Fruit fly (Drosophila melanogaster) whole organism, embryonic: ENCODE measurements around the gene gry.

Source experiments
- ATbp ChIP-seq: fragments of 200-800 bp; sonication (Bioruptor generic); optimal IDR thresholded peaks from 2 replicates; lab custom pipeline; 2017; ENCODE audit warnings: missing biosample characterization, mild to moderate bottlenecking, missing genetic modification characterization, missing genetic modification reagents
- Adf1 ChIP-seq: fragments of 200-800 bp; sonication (Bioruptor generic); IDR thresholded peaks from 2 replicates; pipeline ENCODE4 v1.3.6; 2022; ENCODE audit warnings: missing biosample characterization, missing genetic modification characterization
- Atf6 ChIP-seq: fragments of 200-800 bp; sonication (Bioruptor generic); IDR thresholded peaks from 2 replicates; pipeline ENCODE4 v1.3.6; 2022; ENCODE audit warnings: missing biosample characterization, missing genetic modification characterization
- B-H2 ChIP-seq: fragments of 200-800 bp; sonication (Bioruptor generic); optimal IDR thresholded peaks from 2 replicates; lab custom pipeline; 2018; ENCODE audit warnings: missing biosample characterization, mild to moderate bottlenecking, missing genetic modification characterization
- Bgb ChIP-seq: fragments of 200-800 bp; sonication (Bioruptor generic); IDR thresholded peaks from 2 replicates; pipeline ENCODE4 v1.3.6; 2022; ENCODE audit warnings: missing biosample characterization, missing genetic modification characterization; ENCODE audit not compliant: partially characterized antibody
- BtbVII ChIP-seq: fragments of 200-800 bp; sonication (Bioruptor generic); optimal IDR thresholded peaks from 3 replicates; lab custom pipeline; 2017; ENCODE audit warnings: missing biosample characterization, mild to moderate bottlenecking, missing genetic modification characterization
- CG10321 ChIP-seq: fragments of 200-800 bp; sonication (Bioruptor generic); IDR thresholded peaks from 2 replicates; pipeline ENCODE4 v1.3.6; 2022; ENCODE audit warnings: missing biosample characterization, missing genetic modification characterization
- CG10654 ChIP-seq: fragments of 200-800 bp; sonication (Bioruptor generic); optimal IDR thresholded peaks from 2 replicates; lab custom pipeline; 2016; ENCODE audit warnings: missing biosample characterization, missing genetic modification characterization
- CG13296 ChIP-seq: fragments of 200-800 bp; sonication (Bioruptor generic); optimal IDR thresholded peaks from 3 replicates; lab custom pipeline; 2018; ENCODE audit warnings: missing biosample characterization, mild to moderate bottlenecking, missing genetic modification characterization
- CG17186 ChIP-seq: fragments of 200-800 bp; sonication (Bioruptor generic); optimal IDR thresholded peaks from 3 replicates; lab custom pipeline; 2017; ENCODE audit warnings: missing biosample characterization, missing genetic modification reagents, missing genetic modification characterization
- CG17912 ChIP-seq: fragments of 200-800 bp; sonication (Bioruptor generic); optimal IDR thresholded peaks from 2 replicates; lab custom pipeline; 2018; ENCODE audit warnings: missing biosample characterization, mild to moderate bottlenecking, missing genetic modification characterization
- CG1792 ChIP-seq: fragments of 200-800 bp; sonication (Bioruptor generic); optimal IDR thresholded peaks from 2 replicates; lab custom pipeline; 2016; ENCODE audit warnings: missing biosample characterization, missing genetic modification characterization
- CG18011 ChIP-seq: fragments of 200-800 bp; sonication (Bioruptor generic); optimal IDR thresholded peaks from 2 replicates; lab custom pipeline; 2017; ENCODE audit warnings: missing biosample characterization, missing genetic modification characterization, mild to moderate bottlenecking, moderate library complexity, missing genotype
- CG2199 ChIP-seq: fragments of 200-800 bp; sonication (Bioruptor generic); IDR thresholded peaks from 3 replicates; pipeline ENCODE4 v1.3.6; 2022; ENCODE audit warnings: missing biosample characterization, missing genetic modification characterization
- CG30020 ChIP-seq: fragments of 200-800 bp; optimal IDR thresholded peaks from 2 replicates; lab custom pipeline; 2019; ENCODE audit warnings: missing biosample characterization, mild to moderate bottlenecking, missing genetic modification characterization, moderate library complexity
- CG30431 ChIP-seq: fragments of 200-800 bp; sonication (Bioruptor generic); optimal IDR thresholded peaks from 2 replicates; lab custom pipeline; 2017; ENCODE audit warnings: missing biosample characterization, missing genetic modification characterization
- CG3065 ChIP-seq: fragments of 200-800 bp; sonication (Bioruptor generic); optimal IDR thresholded peaks from 2 replicates; lab custom pipeline; 2016; ENCODE audit warnings: missing biosample characterization, missing genetic modification characterization
- CG31365 ChIP-seq: fragments of 200-800 bp; sonication (Bioruptor generic); optimal IDR thresholded peaks from 2 replicates; lab custom pipeline; 2018; ENCODE audit warnings: missing biosample characterization, mild to moderate bottlenecking, missing genetic modification characterization
- CG32767 ChIP-seq: fragments of 200-800 bp; sonication (Bioruptor generic); IDR thresholded peaks from 2 replicates; pipeline ENCODE4 v1.3.6; 2022; ENCODE audit warnings: missing biosample characterization, missing genetic modification characterization
- CG33213 ChIP-seq: fragments of 200-800 bp; sonication (Bioruptor generic); optimal IDR thresholded peaks from 3 replicates; lab custom pipeline; 2016; ENCODE audit warnings: missing biosample characterization, missing genetic modification characterization
- CG7839 ChIP-seq: fragments of 200-800 bp; sonication (Bioruptor generic); optimal IDR thresholded peaks from 3 replicates; lab custom pipeline; 2018; ENCODE audit warnings: missing biosample characterization, mild to moderate bottlenecking, missing genetic modification characterization, moderate library complexity
- CG8765 ChIP-seq: fragments of 200-800 bp; sonication (Bioruptor generic); IDR thresholded peaks from 2 replicates; pipeline ENCODE4 v1.3.6; 2022; ENCODE audit warnings: missing biosample characterization, missing genetic modification characterization
- CG8924 ChIP-seq: fragments of 200-800 bp; optimal IDR thresholded peaks from 3 replicates; lab custom pipeline; 2019; ENCODE audit warnings: missing biosample characterization, mild to moderate bottlenecking, missing genetic modification characterization, moderate library complexity
- CTCF ChIP-seq: fragments of 200-800 bp; sonication (Bioruptor generic); optimal IDR thresholded peaks from 2 replicates; lab custom pipeline; 2017; ENCODE audit warnings: missing biosample characterization, mild to moderate bottlenecking, missing genetic modification characterization, moderate library complexity
- Dbx ChIP-seq: fragments of 200-800 bp; sonication (Bioruptor generic); IDR thresholded peaks from 3 replicates; pipeline ENCODE4 v1.3.6; 2022; ENCODE audit warnings: missing biosample characterization, missing genetic modification characterization
- ERR ChIP-seq: fragments of 200-800 bp; sonication (Bioruptor generic); optimal IDR thresholded peaks from 2 replicates; lab custom pipeline; 2016; ENCODE audit warnings: missing biosample characterization, missing genetic modification characterization
- Ets97D ChIP-seq: fragments of 200-800 bp; sonication (Bioruptor generic); optimal IDR thresholded peaks from 3 replicates; lab custom pipeline; 2016; ENCODE audit warnings: missing biosample characterization, missing genetic modification characterization
- Fer2 ChIP-seq: fragments of 200-800 bp; sonication (Bioruptor generic); optimal IDR thresholded peaks from 2 replicates; lab custom pipeline; 2018; ENCODE audit warnings: missing biosample characterization, mild to moderate bottlenecking, missing genetic modification characterization, moderate library complexity
- H2.0 ChIP-seq: fragments of 200-800 bp; sonication (Bioruptor generic); IDR thresholded peaks from 2 replicates; pipeline ENCODE4 v1.3.6; 2022; ENCODE audit warnings: missing biosample characterization, missing genetic modification characterization
- Hmx ChIP-seq: fragments of 200-800 bp; sonication (Bioruptor generic); optimal IDR thresholded peaks from 2 replicates; lab custom pipeline; 2016; ENCODE audit warnings: missing biosample characterization, missing genetic modification characterization
- MBD-R2 ChIP-seq: fragments of 200-800 bp; sonication (Bioruptor generic); IDR thresholded peaks from 2 replicates; pipeline ENCODE4 v1.3.6; 2022; ENCODE audit warnings: missing biosample characterization, missing genetic modification characterization
- Mrtf ChIP-seq: fragments of 200-800 bp; sonication (Bioruptor generic); IDR thresholded peaks from 3 replicates; pipeline ENCODE4 v1.3.6; 2022; ENCODE audit warnings: missing biosample characterization, missing genetic modification characterization
- Myb ChIP-seq: fragments of 200-800 bp; sonication (Bioruptor generic); optimal IDR thresholded peaks from 2 replicates; lab custom pipeline; 2016; ENCODE audit warnings: missing biosample characterization, missing genetic modification characterization
- NC2β ChIP-seq: fragments of 200-800 bp; sonication (Bioruptor generic); optimal IDR thresholded peaks from 2 replicates; lab custom pipeline; 2016; ENCODE audit warnings: missing biosample characterization, missing genetic modification characterization
- Rx ChIP-seq: fragments of 200-800 bp; sonication (Bioruptor generic); IDR thresholded peaks from 2 replicates; pipeline ENCODE4 v1.3.6; 2022; ENCODE audit warnings: missing biosample characterization, missing genetic modification characterization
- ash1 ChIP-seq: fragments of 200-800 bp; sonication (Bioruptor generic); optimal IDR thresholded peaks from 2 replicates; lab custom pipeline; 2018; ENCODE audit warnings: missing biosample characterization, mild to moderate bottlenecking, missing genetic modification characterization
- br ChIP-seq: fragments of >200 bp; optimal IDR thresholded peaks from 2 replicates; lab custom pipeline; 2017
- chinmo ChIP-seq: fragments of 200-800 bp; sonication (Bioruptor generic); IDR thresholded peaks from 4 replicates; pipeline ENCODE4 v1.3.6; 2022; ENCODE audit warnings: missing biosample characterization, missing genetic modification characterization; ENCODE audit not compliant: partially characterized antibody
- dati ChIP-seq: fragments of 200-800 bp; sonication (Bioruptor generic); IDR thresholded peaks from 2 replicates; pipeline ENCODE4 v1.3.6; 2022; ENCODE audit warnings: missing biosample characterization, missing genetic modification characterization
- dimm ChIP-seq: fragments of 200-800 bp; sonication (Bioruptor generic); IDR thresholded peaks from 2 replicates; pipeline ENCODE4 v1.3.6; 2022; ENCODE audit warnings: missing biosample characterization, missing genetic modification characterization
- esg ChIP-seq: fragments of 200-800 bp; sonication (Bioruptor generic); conservative IDR thresholded peaks from 2 replicates; pipeline ENCODE4 v1.3.6; 2022; ENCODE audit warnings: missing biosample characterization, missing genetic modification characterization
- exex ChIP-seq: fragments of 200-800 bp; sonication (Bioruptor generic); optimal IDR thresholded peaks from 4 replicates; lab custom pipeline; 2018; ENCODE audit warnings: missing biosample characterization, mild to moderate bottlenecking, missing genetic modification characterization, moderate library complexity
- ftz-f1 ChIP-seq: fragments of 200-800 bp; sonication (Bioruptor generic); optimal IDR thresholded peaks from 2 replicates; lab custom pipeline; 2016; ENCODE audit warnings: missing biosample characterization, missing genetic modification characterization
- ham ChIP-seq: fragments of 200-800 bp; sonication (Bioruptor generic); IDR thresholded peaks from 2 replicates; pipeline ENCODE4 v1.3.6; 2022; ENCODE audit warnings: missing biosample characterization, missing genetic modification characterization
- mam ChIP-seq: fragments of 200-800 bp; sonication (Bioruptor generic); optimal IDR thresholded peaks from 3 replicates; lab custom pipeline; 2016; ENCODE audit warnings: missing biosample characterization, missing genetic modification characterization
- peb ChIP-seq: fragments of 200-800 bp; sonication (Bioruptor generic); IDR thresholded peaks from 2 replicates; pipeline ENCODE4 v1.3.6; 2022; ENCODE audit warnings: missing biosample characterization, missing genetic modification characterization
- phol ChIP-seq: fragments of 200-800 bp; sonication (Bioruptor generic); optimal IDR thresholded peaks from 3 replicates; lab custom pipeline; 2018; ENCODE audit warnings: missing biosample characterization, mild to moderate bottlenecking, missing genetic modification characterization, moderate library complexity
- psq ChIP-seq: fragments of 200-800 bp; sonication (Bioruptor generic); optimal IDR thresholded peaks from 2 replicates; lab custom pipeline; 2017; ENCODE audit warnings: missing biosample characterization, missing genetic modification characterization
- run ChIP-seq: fragments of 200-800 bp; sonication (Bioruptor generic); optimal IDR thresholded peaks from 3 replicates; lab custom pipeline; 2018; ENCODE audit warnings: missing biosample characterization, mild to moderate bottlenecking, missing genetic modification characterization
- tap ChIP-seq: fragments of 200-800 bp; optimal IDR thresholded peaks from 3 replicates; lab custom pipeline; 2019; ENCODE audit warnings: missing biosample characterization, mild to moderate bottlenecking, missing genetic modification characterization, moderate library complexity
- toy ChIP-seq: fragments of 200-800 bp; sonication (Bioruptor generic); IDR thresholded peaks from 2 replicates; pipeline ENCODE4 v1.3.6; 2022; ENCODE audit warnings: missing biosample characterization, missing genetic modification characterization

gry gene

DNA sequence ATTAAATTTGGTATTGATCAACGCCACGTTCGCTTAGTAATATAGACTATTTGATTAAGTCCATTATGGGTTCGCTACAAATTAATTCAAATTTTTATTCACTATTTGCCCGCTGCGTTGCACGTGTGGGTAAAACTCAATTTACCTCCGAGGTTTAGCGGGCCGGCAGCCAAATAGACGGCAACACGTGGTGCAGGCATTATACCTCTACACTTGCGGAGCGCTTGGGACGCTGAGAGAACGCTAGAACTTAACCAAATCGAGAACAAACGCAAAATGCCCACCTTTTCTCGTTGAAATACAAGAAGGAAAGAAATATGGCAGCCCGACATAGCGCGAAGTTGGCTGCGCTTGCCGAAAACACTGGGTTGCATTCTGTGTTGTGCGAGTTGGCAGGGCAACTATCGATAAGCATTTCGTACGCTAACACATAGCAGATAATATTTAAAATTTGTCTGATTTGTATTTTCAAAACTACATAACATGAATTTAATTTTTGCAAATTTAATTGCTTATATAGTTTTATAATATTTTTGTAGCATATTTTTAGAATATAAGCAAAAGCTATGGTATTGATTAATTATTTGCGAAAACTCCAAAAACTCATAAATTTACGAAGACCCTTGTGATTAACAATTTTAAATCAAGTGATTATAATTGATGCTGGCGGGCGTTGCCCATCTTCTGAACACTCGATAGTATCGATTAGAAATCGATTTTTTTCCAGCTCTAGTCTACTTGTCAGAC, 23.9 kb downstream of the gry start, which contains the start of the genes RpL28 and eIF1 (continued):
- peak; percentile 76 for TF ChIP-seq Bgb (GFP tag; lab: Robert Waterston, UW)
- TF ChIP-seq Dbx = peak; percentile 90
- TF ChIP-seq Atf6 = peak; percentile 76
- peak; percentile 86 for TF ChIP-seq dati
- TF ChIP-seq CG18011 (GFP tag; lab: Kevin White, UChicago) = peak; percentile 83
- peak; percentile 89 for TF ChIP-seq BtbVII (GFP tag; lab: Kevin White, UChicago)
- TF ChIP-seq CG13296 (GFP tag; lab: Kevin White, UChicago) = peak; percentile 91
- TF ChIP-seq CG33213 (GFP tag; lab: Kevin White, UChicago) = peak; percentile 93
- TF ChIP-seq peb (GFP tag; lab: Robert Waterston, UW) = peak; percentile 52; the same call in 1 of the 2 replicates
- TF ChIP-seq Mrtf (GFP tag; lab: Robert Waterston, UW) = peak; percentile 80; the same call in 2 of the 3 replicates
- peak; percentile 73 for TF ChIP-seq CG10321 (GFP tag; lab: Robert Waterston, UW)
- TF ChIP-seq CG30431 (GFP tag; lab: Kevin White, UChicago) = peak; percentile 91
- peak; percentile 96 for TF ChIP-seq ash1 (GFP tag; lab: Kevin White, UChicago)
- peak; percentile 67 for TF ChIP-seq CTCF (GFP tag; lab: Kevin White, UChicago)
- TF ChIP-seq br = no peak
- TF ChIP-seq CG32767 = peak; percentile 57; the same call in 1 of the 2 replicates
- peak; percentile 62 for TF ChIP-seq Hmx (GFP tag; lab: Kevin White, UChicago)
- TF ChIP-seq H2.0 (GFP tag; lab: Robert Waterston, UW) = peak; percentile 77
- TF ChIP-seq CG8924 (tag; lab: Kevin White, UChicago) = peak; percentile 81
- peak; percentile 52 for TF ChIP-seq ftz-f1 (GFP tag; lab: Kevin White, UChicago)
- TF ChIP-seq chinmo (GFP tag; lab: Robert Waterston, UW) = 0 out of 4 replicates have a peak, but pooled peaks have one; percentile 53
- TF ChIP-seq psq (GFP tag; lab: Kevin White, UChicago) = peak; percentile 70
- peak; percentile 58 for TF ChIP-seq Adf1 (GFP tag; lab: Robert Waterston, UW)
- peak; percentile 43; the same call in 1 of the 2 replicates for TF ChIP-seq MBD-R2 (GFP tag; lab: Robert Waterston, UW)
- peak; percentile 85 for TF ChIP-seq CG30020
- TF ChIP-seq toy (GFP tag; lab: Robert Waterston, UW) = peak; percentile 62; the same call in 1 of the 2 replicates
- peak; percentile 99 for TF ChIP-seq Ets97D (GFP tag; lab: Kevin White, UChicago)
- TF ChIP-seq run (tag; lab: Kevin White, UChicago) = peak; percentile 54
- peak; percentile 52; the same call in 1 of the 2 replicates for TF ChIP-seq ham (GFP tag; lab: Robert Waterston, UW)
- peak; percentile 94 for TF ChIP-seq Rx (GFP tag; lab: Robert Waterston, UW)
- TF ChIP-seq ERR (GFP tag; lab: Kevin White, UChicago) = peak; percentile 60
- peak; percentile 54 for TF ChIP-seq CG8765 (GFP tag; lab: Robert Waterston, UW)
- TF ChIP-seq tap (tag; lab: Kevin White, UChicago) = peak; percentile 33
- TF ChIP-seq CG3065 (GFP tag; lab: Kevin White, UChicago) = peak; percentile 87
- peak; percentile 91 for TF ChIP-seq CG17912 (GFP tag; lab: Kevin White, UChicago)
- peak; percentile 73 for TF ChIP-seq Myb
- TF ChIP-seq mam (GFP tag; lab: Kevin White, UChicago) = peak; percentile 82
- TF ChIP-seq Fer2 (tag; lab: Kevin White, UChicago) = peak; percentile 82
- TF ChIP-seq CG7839 = peak; percentile 84
- peak; percentile 85; the same call in 2 of the 3 replicates for TF ChIP-seq CG2199 (GFP tag; lab: Robert Waterston, UW)
- TF ChIP-seq ATbp (GFP tag; lab: Kevin White, UChicago) = peak; percentile 88
- TF ChIP-seq CG10654 (GFP tag; lab: Kevin White, UChicago) = peak; percentile 93
- peak; percentile 97 for TF ChIP-seq B-H2 (GFP tag; lab: Kevin White, UChicago)
- TF ChIP-seq exex (tag; lab: Kevin White, UChicago) = peak; percentile 53
- TF ChIP-seq phol (tag; lab: Kevin White, UChicago) = peak; percentile 99
- peak; percentile 81 for TF ChIP-seq CG1792 (GFP tag; lab: Kevin White, UChicago)
- TF ChIP-seq CG17186 = peak; percentile 92
- peak; percentile 83 for TF ChIP-seq CG31365 (tag; lab: Kevin White, UChicago)
- peak; percentile 66 for TF ChIP-seq esg (GFP tag; lab: Robert Waterston, UW)
- TF ChIP-seq dimm (GFP tag; lab: Robert Waterston, UW) = 0 out of 2 replicates have a peak, but pooled peaks have one; percentile 17
- peak; percentile 98 for TF ChIP-seq NC2β (GFP tag; lab: Kevin White, UChicago)
